Fruit fly (Drosophila melanogaster) whole organism, adult: ENCODE data around the gene Syn.

Experiments used
- CG12768 ChIP-seq: fragments of 200-800 bp; sonication (Bioruptor generic); optimal IDR thresholded peaks from 2 replicates; lab custom pipeline; 2017; ENCODE audit warnings: missing biosample characterization, missing genetic modification characterization, mild to moderate bottlenecking, moderate library complexity, missing genetic modification reagents
- CG14711 ChIP-seq: fragments of 200-800 bp; sonication (Bioruptor generic); optimal IDR thresholded peaks from 2 replicates; lab custom pipeline; 2018; ENCODE audit warnings: missing biosample characterization, mild to moderate bottlenecking, missing genetic modification characterization, moderate library complexity
- CG1620 ChIP-seq: fragments of 200-800 bp; sonication (Bioruptor generic); optimal IDR thresholded peaks from 2 replicates; lab custom pipeline; 2016; ENCODE audit warnings: missing biosample characterization, missing genetic modification characterization
- CG33017 ChIP-seq: fragments of 200-800 bp; sonication (Bioruptor generic); optimal IDR thresholded peaks from 2 replicates; lab custom pipeline; 2018; ENCODE audit warnings: missing biosample characterization, mild to moderate bottlenecking, missing genetic modification characterization, moderate library complexity
- CG7101 ChIP-seq: fragments of 200-800 bp; sonication (Bioruptor generic); optimal IDR thresholded peaks from 2 replicates; lab custom pipeline; 2018; ENCODE audit warnings: missing biosample characterization, mild to moderate bottlenecking, missing genetic modification characterization, moderate library complexity
- Clk ChIP-seq: fragments of 200-800 bp; sonication (Bioruptor generic); optimal IDR thresholded peaks from 2 replicates; lab custom pipeline; 2017; ENCODE audit warnings: missing biosample characterization, missing genetic modification characterization
- Crg-1 ChIP-seq: fragments of 200-800 bp; sonication (Bioruptor generic); optimal IDR thresholded peaks from 2 replicates; lab custom pipeline; 2016; ENCODE audit warnings: missing biosample characterization, missing genetic modification characterization
- bab1 ChIP-seq: fragments of 200-800 bp; sonication (Bioruptor generic); optimal IDR thresholded peaks from 3 replicates; lab custom pipeline; 2019; ENCODE audit warnings: missing biosample characterization, mild to moderate bottlenecking, missing genetic modification characterization, moderate library complexity
- kay ChIP-seq: fragments of 200-800 bp; sonication (Bioruptor generic); peaks from one replicate; lab custom pipeline; 2016; ENCODE audit warnings: missing biosample characterization, missing genetic modification characterization, borderline replicate concordance
- pad ChIP-seq: fragments of 200-800 bp; sonication (Bioruptor generic); optimal IDR thresholded peaks from 3 replicates; lab custom pipeline; 2017; ENCODE audit warnings: missing biosample characterization, missing genetic modification characterization, mild to moderate bottlenecking, moderate library complexity, missing genetic modification reagents
- tj ChIP-seq: fragments of 200-800 bp; sonication (Bioruptor generic); optimal IDR thresholded peaks from 3 replicates; lab custom pipeline; 2017; ENCODE audit warnings: missing biosample characterization, mild to moderate bottlenecking, missing genetic modification characterization, moderate library complexity
- toe ChIP-seq: fragments of 200-800 bp; sonication (Bioruptor generic); optimal IDR thresholded peaks from 2 replicates; lab custom pipeline; 2016; ENCODE audit warnings: missing biosample characterization, missing genetic modification characterization

DNA sequence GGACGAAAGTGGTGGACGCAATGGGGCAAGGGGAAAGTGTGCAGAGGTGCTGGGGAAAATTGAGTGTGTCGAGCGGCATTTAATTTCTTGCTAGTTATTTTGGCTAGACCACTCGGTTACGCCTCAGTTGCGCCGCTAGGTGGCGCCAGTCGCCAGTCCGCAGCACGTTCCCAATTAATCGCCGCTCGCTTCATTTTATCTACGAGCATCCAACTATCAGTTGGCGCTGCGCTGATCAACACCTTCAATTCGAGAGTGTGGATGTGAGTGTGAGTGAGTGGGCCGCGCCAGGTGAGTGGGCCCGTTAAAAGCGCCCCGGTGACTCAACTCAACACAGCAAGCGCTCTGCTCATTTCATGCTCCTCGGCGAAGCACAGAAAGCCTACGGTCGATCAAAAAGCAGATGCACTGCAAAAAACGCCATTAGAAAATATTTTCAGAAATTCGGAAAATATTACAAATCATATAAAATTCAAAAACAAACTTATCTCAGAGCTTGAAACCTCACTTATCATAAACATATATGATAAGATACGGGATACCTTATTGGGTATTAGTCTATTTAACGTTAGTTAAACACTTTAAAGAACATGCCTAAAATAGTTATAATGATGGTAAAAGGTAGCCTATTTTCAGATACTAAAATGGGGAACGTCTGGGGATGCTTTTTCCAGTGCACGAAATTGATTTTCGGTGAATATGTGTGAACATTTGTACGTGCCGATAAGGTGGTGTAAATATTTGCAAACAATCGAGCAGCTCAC lies 77.8 kb downstream of the Syn start:
- TF ChIP-seq Clk (GFP tag; lab: Kevin White, UChicago) (peak; percentile 70), tj (GFP tag; lab: Kevin White, UChicago) (peak; percentile 64), bab1 (GFP tag; lab: Kevin White, UChicago) (peak; percentile 94), CG12768 (GFP tag; lab: Kevin White, UChicago) (peak; percentile 90), kay (peak; percentile 59), CG14711 (peak; percentile 82), pad (GFP tag; lab: Kevin White, UChicago) (peak; percentile 69), CG1620 (peak; percentile 80), Crg-1 (GFP tag; lab: Kevin White, UChicago) (peak; percentile 72), CG33017 (peak; percentile 89), CG7101 (peak; percentile 91), toe (peak; percentile 83)
